Worm (Caenorhabditis elegans): ENCODE results near the gene C09F5.3.

ce11 chrIII:665173-665757 lies at the start of gene C09F5.3:
- no peak for TF ChIP-seq mes-2 (tag; optimal IDR thresholded peaks at IDR 0.05; ENCODE audit: poor library complexity, severe bottlenecking)
- TF ChIP-seq skn-1 (tag; optimal IDR thresholded peaks at IDR 0.05): no peak
- TF ChIP-seq nhr-11 (tag; optimal IDR thresholded peaks at IDR 0.05): no peak
- no peak for TF ChIP-seq ama-1 (optimal IDR thresholded peaks at IDR 0.05)
- TF ChIP-seq unc-39 (tag; optimal IDR thresholded peaks at IDR 0.05): no peak
